Worm (Caenorhabditis elegans) whole organism, L1 larva: Measurements from ENCODE around the gene F44E2.9.

Experiments
- ama-1 ChIP-seq: fragments of 150-350 bp; optimal IDR thresholded peaks from 2 replicates; lab custom pipeline; 2014
- blmp-1 ChIP-seq: fragments of 150-350 bp; optimal IDR thresholded peaks from 2 replicates; lab custom pipeline; 2014; ENCODE audit warnings: missing biosample characterization, missing genetic modification characterization
- fkh-10 ChIP-seq: sonication (generic microtip); optimal IDR thresholded peaks from 2 replicates; lab custom pipeline; 2017; ENCODE audit warnings: missing biosample characterization, missing genetic modification reagents, missing genetic modification characterization
- lir-3 ChIP-seq: sonication (generic microtip); optimal IDR thresholded peaks from 2 replicates; lab custom pipeline; 2016; ENCODE audit warnings: mild to moderate bottlenecking, missing genetic modification characterization, moderate library complexity, missing compliant biosample characterization; ENCODE audit not compliant: poor library complexity
- mdl-1 ChIP-seq, 2 experiments: fragments of 150-350 bp; optimal IDR thresholded peaks; 2 replicates each; lab custom pipeline; 2014 to 2017; ENCODE audit warnings: missing biosample characterization in 2 of 2, missing genetic modification characterization in 2 of 2, inconsistent platforms in 1 of 2
- nhr-28 ChIP-seq: fragments of 150-350 bp; optimal IDR thresholded peaks from 2 replicates; lab custom pipeline; 2014; ENCODE audit warnings: missing biosample characterization, missing genetic modification characterization
- skn-1 ChIP-seq: fragments of 150-350 bp; optimal IDR thresholded peaks from 2 replicates; lab custom pipeline; 2014; ENCODE audit warnings: missing biosample characterization, missing genetic modification characterization
- ztf-11 ChIP-seq, 2 experiments: sonication (generic microtip); optimal IDR thresholded peaks; 2 replicates each; lab custom pipeline; 2016 to 2017; ENCODE audit warnings: missing genetic modification characterization in 2 of 2, missing biosample characterization in 1 of 2, missing compliant biosample characterization in 1 of 2

DNA sequence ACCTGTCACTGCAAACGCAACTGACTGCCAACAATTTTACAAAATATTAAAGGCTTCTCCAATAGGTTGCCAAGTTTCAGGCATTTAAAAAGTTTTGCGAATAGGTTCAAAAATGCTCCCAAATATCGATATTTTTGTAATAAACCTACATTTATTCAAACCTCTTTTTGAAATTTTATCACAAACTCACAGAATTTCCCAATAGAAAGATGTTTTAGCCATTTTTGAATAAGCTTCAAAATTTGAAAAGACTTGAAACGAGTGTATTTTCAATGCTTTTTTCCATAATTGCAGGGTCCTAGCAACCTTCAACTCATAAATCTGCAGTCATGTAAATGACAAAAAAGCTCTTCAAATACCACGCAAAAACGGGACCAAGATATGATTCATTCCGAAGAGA is 32.0 kb upstream of the F44E2.9 start:
- TF ChIP-seq blmp-1 (tag; lab: Kevin White, UChicago) (no peak), fkh-10 (GFP tag; lab: Kevin White, UChicago) (no peak), ama-1 (lab: Kevin White, UChicago) (no peak), skn-1 (tag; lab: Kevin White, UChicago) (no peak), nhr-28 (no peak), lir-3 (no peak), mdl-1 (tag; optimal IDR thresholded peaks at IDR 0.05; lab: Kevin White, UChicago) (no peak), ztf-11 (tag; optimal IDR thresholded peaks at IDR 0.05; lab: Kevin White, UChicago) (no peak)
